Fruit fly (Drosophila melanogaster): Measurements from ENCODE around the gene CG17732.

DNA sequence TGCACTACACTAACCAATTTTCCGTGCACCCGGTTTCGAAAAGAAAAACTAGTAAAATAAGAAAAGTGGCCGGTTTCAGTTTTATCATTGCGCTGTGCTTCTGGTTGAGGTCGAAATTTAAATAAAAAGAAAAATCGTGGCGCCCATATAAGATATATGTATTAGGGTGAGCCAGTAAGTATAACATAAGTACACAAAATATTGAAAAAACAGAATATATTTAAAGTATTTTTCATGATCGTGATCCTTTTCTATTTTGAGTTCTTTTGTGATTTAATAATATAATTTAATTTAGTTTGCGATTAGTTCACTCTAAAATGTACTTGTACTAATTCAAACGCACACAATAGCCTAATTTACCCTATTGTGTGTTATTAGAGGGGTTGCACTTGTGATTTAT lies 7.4 kb downstream of the CG17732 start, which contains the start of gene Csas:
- TF ChIP-seq Hnf4 (GFP tag; optimal IDR thresholded peaks at IDR 0.05) (no peak), CrebA (GFP tag; optimal IDR thresholded peaks at IDR 0.05; ENCODE audit: borderline replicate concordance) (no peak), Mio (GFP tag; optimal IDR thresholded peaks at IDR 0.05) (no peak), Hr78 (GFP tag; optimal IDR thresholded peaks at IDR 0.05) (no peak), Hr83 (GFP tag; optimal IDR thresholded peaks at IDR 0.05; ENCODE audit: poor library complexity, severe bottlenecking) (no peak), foxo (GFP tag; optimal IDR thresholded peaks at IDR 0.05) (no peak), Vsx2 (GFP tag; optimal IDR thresholded peaks at IDR 0.05; ENCODE audit: partially characterized antibody) (no peak), h (GFP tag; optimal IDR thresholded peaks at IDR 0.05) (no peak), ey (GFP tag; optimal IDR thresholded peaks at IDR 0.05) (no peak), lola (GFP tag; optimal IDR thresholded peaks at IDR 0.05) (no peak), Dfd (GFP tag; optimal IDR thresholded peaks at IDR 0.05) (no peak), usp (GFP tag; optimal IDR thresholded peaks at IDR 0.05) (no peak)
